Worm (Caenorhabditis elegans) whole organism, young adult: ENCODE results near the gene B0244.6.

ENCODE experiments used
- C17E4.6 ChIP-seq: fragments of 200-800 bp; sonication (Bioruptor generic); IDR thresholded peaks from 2 replicates; pipeline ENCODE4 v1.3.6; 2022; ENCODE audit warnings: missing genetic modification reagents, missing genetic modification characterization, missing compliant biosample characterization
- F33H1.4 ChIP-seq: fragments of 200-800 bp; sonication (Bioruptor generic); IDR thresholded peaks from 2 replicates; pipeline ENCODE4 v1.3.6; 2022; ENCODE audit warnings: missing genetic modification reagents, missing genetic modification characterization, missing compliant biosample characterization
- F37B4.10 ChIP-seq: fragments of 200-800 bp; sonication (Bioruptor generic); IDR thresholded peaks from 2 replicates; pipeline ENCODE4 v1.3.6; 2022; ENCODE audit warnings: missing genetic modification characterization, missing compliant biosample characterization
- F52B5.7 ChIP-seq: sonication (generic microtip); optimal IDR thresholded peaks from 2 replicates; lab custom pipeline; 2016; ENCODE audit warnings: mild to moderate bottlenecking, missing genetic modification characterization, missing compliant biosample characterization
- F55B11.4 ChIP-seq: sonication (generic microtip); optimal IDR thresholded peaks from 2 replicates; lab custom pipeline; 2016; ENCODE audit warnings: missing compliant biosample characterization, missing genetic modification characterization, borderline replicate concordance; ENCODE audit not compliant: insufficient read depth
- F57A8.1 ChIP-seq: fragments of 200-800 bp; sonication (Bioruptor generic); optimal IDR thresholded peaks from 2 replicates; lab custom pipeline; 2018; ENCODE audit warnings: mild to moderate bottlenecking, missing genetic modification characterization, moderate library complexity, missing compliant biosample characterization
- F57C9.4 ChIP-seq: sonication (generic microtip); optimal IDR thresholded peaks from 2 replicates; lab custom pipeline; 2017; ENCODE audit warnings: mild to moderate bottlenecking, missing genetic modification characterization, missing compliant biosample characterization
- K11D2.4 ChIP-seq: fragments of 200-800 bp; sonication (Bioruptor generic); IDR thresholded peaks from 2 replicates; pipeline ENCODE4 v1.3.6; 2022; ENCODE audit warnings: missing genetic modification reagents, missing genetic modification characterization, missing compliant biosample characterization
- Y53F4B.3 ChIP-seq: fragments of 200-800 bp; sonication (Bioruptor generic); IDR thresholded peaks from 2 replicates; pipeline ENCODE4 v1.3.6; 2022; ENCODE audit warnings: missing genetic modification reagents, missing genetic modification characterization, missing compliant biosample characterization
- Y56A3A.18 ChIP-seq: fragments of 200-800 bp; sonication (Bioruptor generic); IDR thresholded peaks from 2 replicates; pipeline ENCODE4 v1.3.6; 2022; ENCODE audit warnings: missing genetic modification reagents, missing genetic modification characterization, missing compliant biosample characterization
- Y67H2A.10 ChIP-seq: fragments of 200-800 bp; sonication (Bioruptor generic); conservative IDR thresholded peaks from 2 replicates; pipeline ENCODE4 v1.3.6; 2022; ENCODE audit warnings: missing genetic modification reagents, missing genetic modification characterization, missing compliant biosample characterization
- Y79H2A.3 ChIP-seq: fragments of 200-800 bp; sonication (Bioruptor generic); conservative IDR thresholded peaks from 2 replicates; pipeline ENCODE4 v1.3.6; 2022; ENCODE audit warnings: missing genetic modification reagents, missing genetic modification characterization, missing compliant biosample characterization
- Y95B8A.8 ChIP-seq: fragments of 200-800 bp; sonication (Bioruptor generic); IDR thresholded peaks from 2 replicates; pipeline ENCODE4 v1.3.6; 2022; ENCODE audit warnings: missing genetic modification reagents, missing genetic modification characterization, missing compliant biosample characterization
- aptf-2 ChIP-seq: fragments of 200-800 bp; sonication (Bioruptor generic); conservative IDR thresholded peaks from 2 replicates; pipeline ENCODE4 v1.3.6; 2022; ENCODE audit warnings: missing genetic modification reagents, missing genetic modification characterization, missing compliant biosample characterization
- aptf-3 ChIP-seq: fragments of 200-800 bp; sonication (Bioruptor generic); IDR thresholded peaks from 2 replicates; pipeline ENCODE4 v1.3.6; 2022; ENCODE audit warnings: missing genetic modification characterization, missing compliant biosample characterization
- athp-1 ChIP-seq: sonication (generic microtip); optimal IDR thresholded peaks from 2 replicates; lab custom pipeline; 2017; ENCODE audit warnings: mild to moderate bottlenecking, missing genetic modification characterization, missing compliant biosample characterization
- attf-3 ChIP-seq: fragments of 200-800 bp; sonication (Bioruptor generic); conservative IDR thresholded peaks from 2 replicates; pipeline ENCODE4 v1.3.6; 2022; ENCODE audit warnings: missing genetic modification reagents, missing genetic modification characterization, missing compliant biosample characterization
- bed-2 ChIP-seq: fragments of 200-800 bp; sonication (Bioruptor generic); IDR thresholded peaks from 2 replicates; pipeline ENCODE4 v1.3.6; 2022; ENCODE audit warnings: missing genetic modification reagents, missing genetic modification characterization, missing compliant biosample characterization
- cebp-1 ChIP-seq, 2 experiments: fragments of 200-800 bp in 1 of 2; sonication (Bioruptor generic) in 1 of 2; sonication (generic microtip) in 1 of 2; IDR thresholded peaks in 1 of 2; optimal IDR thresholded peaks in 1 of 2; 2 replicates each; pipeline versions ENCODE4 v1.3.6 to Lab custom; 2017 to 2022; ENCODE audit warnings: missing compliant biosample characterization in 2 of 2, missing genetic modification characterization in 2 of 2, mild to moderate bottlenecking in 1 of 2, missing genetic modification reagents in 1 of 2, moderate library complexity in 1 of 2
- cebp-2 ChIP-seq: fragments of 200-800 bp; sonication (Bioruptor generic); IDR thresholded peaks from 2 replicates; pipeline ENCODE4 v1.3.6; 2022; ENCODE audit warnings: missing genetic modification characterization, missing compliant biosample characterization
- ceh-79 ChIP-seq: sonication (generic microtip); optimal IDR thresholded peaks from 2 replicates; lab custom pipeline; 2017; ENCODE audit warnings: mild to moderate bottlenecking, missing genetic modification characterization, missing compliant biosample characterization
- ceh-91 ChIP-seq: fragments of 200-800 bp; sonication (Bioruptor generic); IDR thresholded peaks from 2 replicates; pipeline ENCODE4 v1.3.6; 2022; ENCODE audit warnings: missing genetic modification reagents, missing genetic modification characterization, missing compliant biosample characterization
- egl-18 ChIP-seq: fragments of 200-800 bp; sonication (Bioruptor generic); IDR thresholded peaks from 2 replicates; pipeline ENCODE4 v1.3.6; 2022; ENCODE audit warnings: missing genetic modification reagents, missing genetic modification characterization, missing compliant biosample characterization
- egrh-3 ChIP-seq: fragments of 200-800 bp; sonication (Bioruptor generic); IDR thresholded peaks from 2 replicates; pipeline ENCODE4 v1.3.6; 2022; ENCODE audit warnings: missing genetic modification reagents, missing genetic modification characterization, missing compliant biosample characterization
- ekl-4 ChIP-seq: fragments of 200-800 bp; sonication (Bioruptor generic); IDR thresholded peaks from 2 replicates; pipeline ENCODE4 v1.3.6; 2022; ENCODE audit warnings: missing genetic modification reagents, missing genetic modification characterization, missing compliant biosample characterization
- fkh-3 ChIP-seq: sonication (generic microtip); optimal IDR thresholded peaks from 2 replicates; lab custom pipeline; 2016; ENCODE audit warnings: mild to moderate bottlenecking, missing genetic modification characterization, missing compliant biosample characterization
- him-1 ChIP-seq: sonication (generic microtip); optimal IDR thresholded peaks from 2 replicates; lab custom pipeline; 2016; ENCODE audit warnings: missing genotype, missing genetic modification reagents, missing genetic modification characterization, missing compliant biosample characterization
- lag-1 ChIP-seq: fragments of 200-800 bp; sonication (Bioruptor generic); IDR thresholded peaks from 2 replicates; pipeline ENCODE4 v1.3.6; 2022; ENCODE audit warnings: missing genetic modification reagents, missing genetic modification characterization, missing compliant biosample characterization
- let-526 ChIP-seq: fragments of 200-800 bp; sonication (Bioruptor generic); IDR thresholded peaks from 2 replicates; pipeline ENCODE4 v1.3.6; 2022; ENCODE audit warnings: missing genetic modification reagents, missing genetic modification characterization, missing compliant biosample characterization
- let-607 ChIP-seq, 2 experiments: fragments of 200-800 bp in 1 of 2; sonication (Bioruptor generic) in 1 of 2; sonication (generic microtip) in 1 of 2; optimal IDR thresholded peaks; 2 replicates each; lab custom pipeline; 2016 to 2018; ENCODE audit warnings: mild to moderate bottlenecking in 2 of 2, missing compliant biosample characterization in 2 of 2, missing genetic modification characterization in 2 of 2, moderate library complexity in 2 of 2, missing genotype in 1 of 2
- lin-26 ChIP-seq: fragments of 200-800 bp; sonication (Bioruptor generic); IDR thresholded peaks from 2 replicates; pipeline ENCODE4 v1.3.6; 2022; ENCODE audit warnings: missing genetic modification reagents, missing genetic modification characterization, missing compliant biosample characterization
- lin-40 ChIP-seq: sonication (generic microtip); optimal IDR thresholded peaks from 2 replicates; lab custom pipeline; 2016; ENCODE audit warnings: missing genetic modification characterization, mild to moderate bottlenecking, missing compliant biosample characterization, missing genotype, missing genetic modification reagents
- lir-1 ChIP-seq: fragments of 200-800 bp; sonication (Bioruptor generic); conservative IDR thresholded peaks from 2 replicates; pipeline ENCODE4 v1.3.6; 2022; ENCODE audit warnings: missing genetic modification reagents, missing genetic modification characterization, missing compliant biosample characterization
- madf-10 ChIP-seq: sonication (generic microtip); optimal IDR thresholded peaks from 2 replicates; lab custom pipeline; 2016; ENCODE audit warnings: mild to moderate bottlenecking, missing genetic modification characterization, missing compliant biosample characterization
- madf-3 ChIP-seq: fragments of 200-800 bp; sonication (Bioruptor generic); IDR thresholded peaks from 2 replicates; pipeline ENCODE4 v1.3.6; 2022; ENCODE audit warnings: missing genetic modification reagents, missing genetic modification characterization, missing compliant biosample characterization
- madf-6 ChIP-seq: fragments of 200-800 bp; sonication (Bioruptor generic); IDR thresholded peaks from 2 replicates; pipeline ENCODE4 v1.3.6; 2022; ENCODE audit warnings: missing genetic modification reagents, missing genetic modification characterization, missing compliant biosample characterization
- mxl-1 ChIP-seq: sonication (generic microtip); optimal IDR thresholded peaks from 2 replicates; lab custom pipeline; 2016; ENCODE audit warnings: missing genetic modification characterization, missing compliant biosample characterization
- sdz-38 ChIP-seq: sonication (generic microtip); optimal IDR thresholded peaks from 2 replicates; lab custom pipeline; 2016; ENCODE audit warnings: missing genotype, missing genetic modification characterization, missing compliant biosample characterization
- snpc-1.1 ChIP-seq: sonication (generic microtip); optimal IDR thresholded peaks from 2 replicates; lab custom pipeline; 2017; ENCODE audit warnings: missing genetic modification characterization, mild to moderate bottlenecking, missing compliant biosample characterization, antibody characterized with exemption, moderate library complexity, missing genotype, missing genetic modification reagents; ENCODE audit not compliant: insufficient read depth
- snpc-3.4 ChIP-seq: sonication (generic microtip); optimal IDR thresholded peaks from 2 replicates; lab custom pipeline; 2017; ENCODE audit warnings: missing genetic modification characterization, mild to moderate bottlenecking, missing compliant biosample characterization, antibody characterized with exemption, moderate library complexity, missing genotype, missing genetic modification reagents
- snpc-4 ChIP-seq, 5 experiments: fragments of 150-350 bp in 1 of 5; sonication (generic microtip) in 4 of 5; optimal IDR thresholded peaks; 2 replicates each; lab custom pipeline; 2014 to 2018; ENCODE audit warnings: missing genetic modification characterization in 5 of 5, missing biosample characterization in 3 of 5, antibody characterized with exemption in 2 of 5, mild to moderate bottlenecking in 2 of 5, missing compliant biosample characterization in 2 of 5, missing genotype in 2 of 5, moderate library complexity in 2 of 5, missing genetic modification reagents in 1 of 5
- somi-1 ChIP-seq: fragments of 200-800 bp; sonication (Bioruptor generic); optimal IDR thresholded peaks from 2 replicates; lab custom pipeline; 2018; ENCODE audit warnings: mild to moderate bottlenecking, missing genetic modification characterization, missing compliant biosample characterization
- tbx-9 ChIP-seq: sonication (generic microtip); optimal IDR thresholded peaks from 2 replicates; lab custom pipeline; 2016; ENCODE audit warnings: borderline replicate concordance, missing genetic modification characterization, inconsistent platforms, missing compliant biosample characterization
- unc-130 ChIP-seq: sonication (generic microtip); optimal IDR thresholded peaks from 2 replicates; lab custom pipeline; 2016; ENCODE audit warnings: missing genetic modification reagents, missing genetic modification characterization, missing compliant biosample characterization
- unc-62 ChIP-seq: fragments of 150-350 bp; optimal IDR thresholded peaks from 2 replicates; lab custom pipeline; 2014; ENCODE audit warnings: missing biosample characterization, missing genetic modification reagents, missing genetic modification characterization
- xnd-1 ChIP-seq: sonication (generic microtip); optimal IDR thresholded peaks from 2 replicates; lab custom pipeline; 2016; ENCODE audit warnings: missing genotype, missing genetic modification reagents, missing genetic modification characterization, missing compliant biosample characterization
- ztf-25 ChIP-seq: fragments of 200-800 bp; sonication (Bioruptor generic); IDR thresholded peaks from 2 replicates; pipeline ENCODE4 v1.3.6; 2022; ENCODE audit warnings: missing genetic modification reagents, missing genetic modification characterization, missing compliant biosample characterization
- ztf-28 ChIP-seq: fragments of 200-800 bp; sonication (Bioruptor generic); IDR thresholded peaks from 2 replicates; pipeline ENCODE4 v1.3.6; 2022; ENCODE audit warnings: missing genetic modification reagents, missing genetic modification characterization, missing compliant biosample characterization

B0244.6 gene

DNA sequence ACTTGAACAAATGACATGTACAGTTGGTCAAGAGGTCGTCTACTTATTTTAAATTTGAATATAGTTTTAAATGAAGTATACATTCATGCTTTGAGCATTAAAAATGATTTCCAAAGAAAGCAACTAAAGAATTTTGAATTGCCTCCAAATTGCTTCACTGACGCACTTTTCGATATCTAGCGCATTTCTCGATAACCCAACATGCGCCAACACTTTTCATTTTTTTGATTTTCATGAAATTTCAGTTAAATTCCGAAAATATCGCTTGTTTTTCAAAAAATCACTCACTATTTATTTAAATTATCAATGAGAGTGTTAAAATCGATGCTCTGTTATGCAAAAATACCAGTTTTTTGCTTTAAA is 18.0 kb upstream of the B0244.6 start (continued):
- TF ChIP-seq F57A8.1 (GFP tag; lab: Kevin White, UChicago) (no peak), attf-3 (GFP tag; lab: Robert Waterston, UW) (no peak), sdz-38 (tag; lab: Kevin White, UChicago) (no peak), Y79H2A.3 (GFP tag; lab: Robert Waterston, UW) (no peak), madf-6 (peak; percentile 87), lag-1 (GFP tag; lab: Robert Waterston, UW) (no peak), him-1 (peak; percentile 8), madf-3 (GFP tag; lab: Robert Waterston, UW) (0 out of 2 replicates have a peak, but pooled peaks have one; percentile 17), unc-130 (GFP tag; lab: Kevin White, UChicago) (no peak), ceh-91 (GFP tag; lab: Robert Waterston, UW) (peak; percentile 39; the same call in 1 of the 2 replicates), ztf-25 (GFP tag; lab: Robert Waterston, UW) (no peak), tbx-9 (no peak), madf-10 (tag; lab: Kevin White, UChicago) (no peak), xnd-1 (tag; lab: Kevin White, UChicago) (peak; percentile 76), F52B5.7 (tag; lab: Kevin White, UChicago) (no peak), somi-1 (GFP tag; lab: Kevin White, UChicago) (no peak), egl-18 (no peak), C17E4.6 (GFP tag; lab: Robert Waterston, UW) (no peak), fkh-3 (no peak), ekl-4 (GFP tag; lab: Robert Waterston, UW) (no peak), athp-1 (tag; lab: Kevin White, UChicago) (no peak), F37B4.10 (no peak), snpc-3.4 (tag; lab: Kevin White, UChicago) (no peak), aptf-3 (GFP tag; lab: Robert Waterston, UW) (no peak), lir-1 (no peak; the same call in 1 of the 2 replicates), F55B11.4 (tag; lab: Kevin White, UChicago) (no peak), ztf-28 (no peak), Y56A3A.18 (no peak), F33H1.4 (peak; percentile 79), K11D2.4 (no peak), aptf-2 (GFP tag; lab: Robert Waterston, UW) (no peak), bed-2 (GFP tag; lab: Robert Waterston, UW) (no peak), Y67H2A.10 (GFP tag; lab: Robert Waterston, UW) (no peak), ceh-79 (tag; lab: Kevin White, UChicago) (no peak), let-607 (tag; optimal IDR thresholded peaks at IDR 0.05; lab: Kevin White, UChicago) (no peak), lin-26 (GFP tag; lab: Robert Waterston, UW) (no peak), Y95B8A.8 (GFP tag; lab: Robert Waterston, UW) (no peak), snpc-4 (GFP tag; optimal IDR thresholded peaks at IDR 0.05; lab: Kevin White, UChicago) (no peak), snpc-4 (tag; optimal IDR thresholded peaks at IDR 0.05; lab: Kevin White, UChicago) (no peak), cebp-2 (GFP tag; lab: Robert Waterston, UW) (no peak), unc-62 (GFP tag; lab: Kevin White, UChicago) (no peak), F57C9.4 (tag; lab: Kevin White, UChicago) (no peak), egrh-3 (GFP tag; lab: Robert Waterston, UW) (no peak), snpc-1.1 (tag; lab: Kevin White, UChicago) (no peak), mxl-1 (tag; lab: Kevin White, UChicago) (no peak), Y53F4B.3 (GFP tag; lab: Robert Waterston, UW) (no peak), lin-40 (tag; lab: Kevin White, UChicago) (no peak), let-526 (GFP tag; lab: Robert Waterston, UW) (no peak), cebp-1 (GFP tag; IDR thresholded peaks at IDR 0.05; lab: Robert Waterston, UW) (no peak), cebp-1 (tag; optimal IDR thresholded peaks at IDR 0.05; lab: Kevin White, UChicago) (no peak)
